Fruit fly (Drosophila melanogaster) whole organism, prepupa: ENCODE results near the gene CG7304.

Experiments used
- CG10669 ChIP-seq: fragments of 200-800 bp; sonication (Bioruptor generic); optimal IDR thresholded peaks from 3 replicates; lab custom pipeline; 2018; ENCODE audit warnings: missing biosample characterization, mild to moderate bottlenecking, missing genetic modification characterization, moderate library complexity
- CG16779 ChIP-seq: fragments of 200-800 bp; sonication (Bioruptor generic); optimal IDR thresholded peaks from 3 replicates; lab custom pipeline; 2017; ENCODE audit warnings: missing biosample characterization, mild to moderate bottlenecking, missing genetic modification characterization
- CG6163 ChIP-seq: fragments of 200-800 bp; sonication (Bioruptor generic); IDR thresholded peaks from 3 replicates; pipeline ENCODE4 v1.3.6; 2022; ENCODE audit warnings: missing biosample characterization, missing genetic modification characterization
- CG6854 ChIP-seq: fragments of 200-800 bp; sonication (Bioruptor generic); optimal IDR thresholded peaks from 2 replicates; lab custom pipeline; 2017; ENCODE audit warnings: missing biosample characterization, mild to moderate bottlenecking, missing genetic modification characterization
- Gug ChIP-seq: fragments of 200-800 bp; sonication (Bioruptor generic); IDR thresholded peaks from 2 replicates; pipeline ENCODE4 v1.3.6; 2022; ENCODE audit warnings: missing biosample characterization, missing genetic modification characterization
- Sox15 ChIP-seq: fragments of 200-800 bp; sonication (Bioruptor generic); optimal IDR thresholded peaks from 3 replicates; lab custom pipeline; 2016; ENCODE audit warnings: missing biosample characterization, missing genetic modification characterization
- dsx ChIP-seq: fragments of 200-800 bp; optimal IDR thresholded peaks from 3 replicates; lab custom pipeline; 2019; ENCODE audit warnings: missing biosample characterization, mild to moderate bottlenecking, missing genetic modification characterization, moderate library complexity; ENCODE audit not compliant: poor library complexity, severe bottlenecking
- esn ChIP-seq: fragments of 200-800 bp; sonication (Bioruptor generic); optimal IDR thresholded peaks from 2 replicates; lab custom pipeline; 2016; ENCODE audit warnings: missing biosample characterization, mild to moderate bottlenecking, missing genetic modification characterization, moderate library complexity
- net ChIP-seq: fragments of 200-800 bp; sonication (Bioruptor generic); optimal IDR thresholded peaks from 3 replicates; lab custom pipeline; 2016; ENCODE audit warnings: missing biosample characterization, missing genetic modification characterization
- ss ChIP-seq, 2 experiments: fragments of 200-800 bp; sonication (Bioruptor generic); optimal IDR thresholded peaks; 2 replicates in 1 of 2; 3 replicates in 1 of 2; lab custom pipeline; 2017 to 2018; ENCODE audit warnings: mild to moderate bottlenecking in 2 of 2, missing biosample characterization in 2 of 2, missing genetic modification characterization in 2 of 2, moderate library complexity in 1 of 2

dm6 chr3L:15691968-15692367 is 12.4 kb downstream of the CG7304 start, which contains the start of gene CG34451:
- no peak for TF ChIP-seq CG16779 (tag; lab: Kevin White, UChicago)
- TF ChIP-seq esn (GFP tag; lab: Kevin White, UChicago) = no peak
- TF ChIP-seq CG6854 (GFP tag; lab: Kevin White, UChicago) = no peak
- TF ChIP-seq Gug (GFP tag; lab: Robert Waterston, UW) = no peak
- TF ChIP-seq ss (GFP tag; optimal IDR thresholded peaks at IDR 0.05; lab: Kevin White, UChicago) = no peak
- TF ChIP-seq net (GFP tag; lab: Kevin White, UChicago) = no peak
- TF ChIP-seq dsx = no peak
- no peak for TF ChIP-seq Sox15
- TF ChIP-seq CG6163 (GFP tag; lab: Robert Waterston, UW) = no peak
- TF ChIP-seq CG10669 = no peak
